Worm (Caenorhabditis elegans): ENCODE results near the gene dpy-18.
A peak's percentile ranks its signal among the peaks of the same experiment; 100 is the strongest.

Gene dpy-18

ce11 chrIII:11334346-11334745 lies 43.4 kb downstream of the dpy-18 start (continued):
- TF ChIP-seq nhr-47 (tag; optimal IDR thresholded peaks at IDR 0.05) = peak; percentile 49
- TF ChIP-seq pqm-1 (tag; optimal IDR thresholded peaks at IDR 0.05) = no peak
- TF ChIP-seq elt-2 (tag; optimal IDR thresholded peaks at IDR 0.05) = no peak
- peak; percentile 45 for TF ChIP-seq unc-86 (tag; optimal IDR thresholded peaks at IDR 0.05)
- TF ChIP-seq fkh-8 (tag; optimal IDR thresholded peaks at IDR 0.05) = peak; percentile 67
- TF ChIP-seq aha-1 (tag; optimal IDR thresholded peaks at IDR 0.05) = no peak
- TF ChIP-seq hlh-17 (GFP tag; optimal IDR thresholded peaks at IDR 0.05; ENCODE audit: borderline replicate concordance) = no peak
- no peak for TF ChIP-seq lin-39 (tag; optimal IDR thresholded peaks at IDR 0.05)
- TF ChIP-seq nhr-76 (tag; optimal IDR thresholded peaks at IDR 0.05) = no peak
- TF ChIP-seq C04F5.9 (tag; optimal IDR thresholded peaks at IDR 0.05) = no peak
- TF ChIP-seq hlh-4 (tag; optimal IDR thresholded peaks at IDR 0.05) = no peak
- TF ChIP-seq zip-4 (GFP tag; optimal IDR thresholded peaks at IDR 0.05) = no peak
- no peak for TF ChIP-seq jun-1 (tag; optimal IDR thresholded peaks at IDR 0.05)
- TF ChIP-seq lsy-2 (tag; optimal IDR thresholded peaks at IDR 0.05) = peak in 1 of 2 experiments; percentile 50
- no peak for TF ChIP-seq efl-3 (GFP tag; optimal IDR thresholded peaks at IDR 0.05)
- TF ChIP-seq dpl-1 (GFP tag; optimal IDR thresholded peaks at IDR 0.05) = no peak
- no peak for TF ChIP-seq nhr-237 (tag; optimal IDR thresholded peaks at IDR 0.05)
- TF ChIP-seq sptf-1 (tag; optimal IDR thresholded peaks at IDR 0.05) = no peak
- peak; percentile 67 for TF ChIP-seq fkh-10 (GFP tag; optimal IDR thresholded peaks at IDR 0.05)
- no peak for TF ChIP-seq nhr-20 (tag; optimal IDR thresholded peaks at IDR 0.05)
- TF ChIP-seq alr-1 (tag; optimal IDR thresholded peaks at IDR 0.05; ENCODE audit: borderline replicate concordance) = no peak

DNA sequence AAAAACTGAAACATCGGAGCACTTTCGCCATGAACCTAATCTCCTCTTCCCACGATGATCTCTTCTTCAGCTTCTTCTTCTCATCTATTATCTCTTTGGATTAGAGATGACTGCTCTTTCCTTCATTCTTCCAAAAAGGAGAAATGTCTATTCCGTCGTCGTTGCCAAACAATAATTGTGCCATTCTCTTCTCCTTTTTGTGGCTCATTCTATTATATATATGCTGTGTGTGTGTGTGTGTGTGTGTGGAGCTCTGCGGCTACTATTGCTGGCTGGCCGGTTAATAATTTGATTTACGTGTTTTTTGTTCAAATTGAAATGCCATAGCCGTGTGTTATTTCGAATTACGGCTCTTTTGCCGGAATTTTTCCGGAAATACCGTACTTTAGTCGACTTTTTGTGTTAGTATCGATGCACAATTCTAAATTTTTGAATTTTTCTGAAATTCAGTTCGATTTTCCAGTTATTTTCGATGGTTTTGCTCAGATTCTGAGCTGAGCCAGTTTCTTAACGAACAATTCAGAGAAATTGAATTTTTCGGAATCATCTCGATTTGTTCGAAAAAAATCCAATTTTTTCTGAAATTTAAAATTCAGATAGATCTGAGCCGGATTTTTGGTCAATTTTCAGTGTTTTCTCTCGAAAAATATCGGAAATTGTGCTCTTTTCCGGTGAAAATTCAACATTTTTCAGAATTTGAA lies 44.6 kb downstream of the dpy-18 start, which contains the start of gene T28D6.5:
Gene T28D6.5 (plus strand): TSS at position 651 of the 701 bp plus-strand sequence.
- TF ChIP-seq vab-15 (tag; optimal IDR thresholded peaks at IDR 0.05) = no peak
- TF ChIP-seq mep-1 (tag; optimal IDR thresholded peaks at IDR 0.05) = no peak
- no peak for TF ChIP-seq pqm-1 (tag; optimal IDR thresholded peaks at IDR 0.05)
- TF ChIP-seq nhr-76 (tag; optimal IDR thresholded peaks at IDR 0.05) = no peak
- no peak for TF ChIP-seq egl-13 (tag; optimal IDR thresholded peaks at IDR 0.05)
- TF ChIP-seq hlh-17 (GFP tag; optimal IDR thresholded peaks at IDR 0.05; ENCODE audit: borderline replicate concordance) = no peak
- no peak for TF ChIP-seq lir-3 (tag; optimal IDR thresholded peaks at IDR 0.05; ENCODE audit: poor library complexity)
- TF ChIP-seq fos-1 (tag; optimal IDR thresholded peaks at IDR 0.05) = no peak
- no peak for TF ChIP-seq nhr-85 (tag)
- TF ChIP-seq ama-1 (optimal IDR thresholded peaks at IDR 0.05) = no peak
- TF ChIP-seq unc-30 (tag; optimal IDR thresholded peaks at IDR 0.05) = no peak
- TF ChIP-seq F16B12.6 (tag; optimal IDR thresholded peaks at IDR 0.05) = no peak
- TF ChIP-seq Y116A8C.19 (tag; optimal IDR thresholded peaks at IDR 0.05; ENCODE audit: borderline replicate concordance) = no peak
- TF ChIP-seq hlh-4 (tag; optimal IDR thresholded peaks at IDR 0.05) = no peak
- no peak for TF ChIP-seq zip-4 (GFP tag; optimal IDR thresholded peaks at IDR 0.05)
- TF ChIP-seq C34B4.2 (tag; optimal IDR thresholded peaks at IDR 0.05) = no peak
- TF ChIP-seq hpl-2 (GFP tag; optimal IDR thresholded peaks at IDR 0.05) = no peak

ce11 chrIII:11332306-11332705 lies 45.5 kb downstream of the dpy-18 start:
- TF ChIP-seq sox-4 (tag; optimal IDR thresholded peaks at IDR 0.05) = no peak
- no peak for TF ChIP-seq Y116A8C.19 (tag; optimal IDR thresholded peaks at IDR 0.05; ENCODE audit: borderline replicate concordance)
- no peak for TF ChIP-seq aly-2 (tag; optimal IDR thresholded peaks at IDR 0.05)
- TF ChIP-seq mdl-1 (tag; optimal IDR thresholded peaks at IDR 0.05) = no peak
- no peak for TF ChIP-seq C04F5.9 (tag; optimal IDR thresholded peaks at IDR 0.05)
- no peak for TF ChIP-seq dsc-1 (tag; optimal IDR thresholded peaks at IDR 0.05)
- no peak for TF ChIP-seq ztf-4 (tag; optimal IDR thresholded peaks at IDR 0.05)
- TF ChIP-seq nhr-11 (tag; optimal IDR thresholded peaks at IDR 0.05) = no peak
- TF ChIP-seq sup-37 (GFP tag; optimal IDR thresholded peaks at IDR 0.05) = no peak
- no peak for TF ChIP-seq dpl-1 (GFP tag; optimal IDR thresholded peaks at IDR 0.05)
- no peak for TF ChIP-seq C34B4.2 (tag; optimal IDR thresholded peaks at IDR 0.05)
- TF ChIP-seq ceh-8 (GFP tag; optimal IDR thresholded peaks at IDR 0.05) = no peak
- no peak for TF ChIP-seq hpl-2 (GFP tag; optimal IDR thresholded peaks at IDR 0.05)
- no peak for TF ChIP-seq fkh-10 (GFP tag; optimal IDR thresholded peaks at IDR 0.05)
- TF ChIP-seq lin-39 (tag; optimal IDR thresholded peaks at IDR 0.05) = no peak
- TF ChIP-seq sptf-1 (tag; optimal IDR thresholded peaks at IDR 0.05) = no peak

Measured in whole organism, L1 larva.